Fruit fly (Drosophila melanogaster): ENCODE data around the gene CG12659.

dm6 chrX:8636114-8636929, 44.8 kb upstream of the CG12659 start:
- TF ChIP-seq gl (tag; optimal IDR thresholded peaks at IDR 0.05) (no peak), CG12605 (GFP tag; IDR thresholded peaks at IDR 0.05) (no peak), CG13204 (GFP tag; optimal IDR thresholded peaks at IDR 0.05) (no peak), CG4496 (GFP tag; IDR thresholded peaks at IDR 0.05) (no peak), CG8301 (tag; optimal IDR thresholded peaks at IDR 0.05) (no peak), Pif1B (GFP tag; optimal IDR thresholded peaks at IDR 0.05) (no peak), CG17806 (tag; optimal IDR thresholded peaks at IDR 0.05) (no peak), rn (GFP tag; IDR thresholded peaks at IDR 0.05) (no peak), CG32121 (GFP tag; IDR thresholded peaks at IDR 0.05) (no peak), D1 (tag; optimal IDR thresholded peaks at IDR 0.05) (no peak), CG14655 (GFP tag; optimal IDR thresholded peaks at IDR 0.05) (no peak)
